Worm (Caenorhabditis elegans) whole organism, mixed stage, embryonic: ENCODE data around the gene lbp-1.

Experiments used
- elt-1 ChIP-seq: sonication (generic microtip); optimal IDR thresholded peaks from 2 replicates; lab custom pipeline; 2017; ENCODE audit warnings: missing genetic modification characterization, mild to moderate bottlenecking, missing compliant biosample characterization, antibody characterized with exemption, moderate library complexity, borderline replicate concordance; ENCODE audit not compliant: insufficient read depth
- elt-3 ChIP-seq: fragments of 150-350 bp; optimal IDR thresholded peaks from 2 replicates; lab custom pipeline; 2014; ENCODE audit warnings: missing biosample characterization, missing genetic modification characterization
- hlh-1 ChIP-seq: fragments of 150-350 bp; optimal IDR thresholded peaks from 2 replicates; lab custom pipeline; 2014; ENCODE audit warnings: missing biosample characterization, missing genetic modification reagents, missing genetic modification characterization
- lin-32 ChIP-seq: fragments of 200-800 bp; sonication (Bioruptor generic); optimal IDR thresholded peaks from 2 replicates; lab custom pipeline; 2018; ENCODE audit warnings: mild to moderate bottlenecking, missing genetic modification characterization, missing compliant biosample characterization
- mls-2 ChIP-seq: sonication (generic microtip); optimal IDR thresholded peaks from 2 replicates; lab custom pipeline; 2016; ENCODE audit warnings: mild to moderate bottlenecking, missing genetic modification characterization, moderate library complexity, missing compliant biosample characterization
- nhr-12 ChIP-seq: fragments of 150-350 bp; optimal IDR thresholded peaks from 2 replicates; lab custom pipeline; 2014; ENCODE audit warnings: missing biosample characterization, missing genetic modification characterization
- nhr-237 ChIP-seq: fragments of 150-350 bp; optimal IDR thresholded peaks from 2 replicates; lab custom pipeline; 2014; ENCODE audit warnings: missing biosample characterization, missing genetic modification characterization
- nhr-28 ChIP-seq: fragments of 150-350 bp; optimal IDR thresholded peaks from 2 replicates; lab custom pipeline; 2014; ENCODE audit warnings: missing biosample characterization, missing genetic modification characterization
- nhr-76 ChIP-seq: sonication (generic microtip); optimal IDR thresholded peaks from 2 replicates; lab custom pipeline; 2017; ENCODE audit warnings: missing biosample characterization, missing genetic modification characterization
- pha-4 ChIP-seq: fragments of 150-350 bp; optimal IDR thresholded peaks from 2 replicates; lab custom pipeline; 2018; ENCODE audit warnings: missing biosample characterization, missing genetic modification reagents, missing genetic modification characterization
- snpc-4 ChIP-seq: fragments of 150-350 bp; optimal IDR thresholded peaks from 2 replicates; lab custom pipeline; 2014; ENCODE audit warnings: missing biosample characterization, missing genetic modification characterization
- unc-62 ChIP-seq: fragments of 150-350 bp; optimal IDR thresholded peaks from 2 replicates; lab custom pipeline; 2014; ENCODE audit warnings: missing biosample characterization, missing genetic modification reagents, missing genetic modification characterization
- zip-8 ChIP-seq: fragments of 150-350 bp; optimal IDR thresholded peaks from 2 replicates; lab custom pipeline; 2014; ENCODE audit warnings: missing biosample characterization, missing genetic modification characterization

ce11 chrX:3247768-3248167, 11.2 kb upstream of the lbp-1 start:
- no peak for TF ChIP-seq nhr-28
- no peak for TF ChIP-seq unc-62
- no peak for TF ChIP-seq elt-3 (tag; lab: Kevin White, UChicago)
- no peak for TF ChIP-seq hlh-1 (tag; lab: Kevin White, UChicago)
- TF ChIP-seq nhr-237 (tag; lab: Kevin White, UChicago) = no peak
- no peak for TF ChIP-seq nhr-76
- TF ChIP-seq pha-4 (tag; lab: Kevin White, UChicago) = no peak
- no peak for TF ChIP-seq nhr-12 (tag; lab: Kevin White, UChicago)
- TF ChIP-seq lin-32 (GFP tag; lab: Kevin White, UChicago) = no peak
- TF ChIP-seq snpc-4 = no peak
- no peak for TF ChIP-seq elt-1 (tag; lab: Kevin White, UChicago)
- no peak for TF ChIP-seq zip-8
- TF ChIP-seq mls-2 (tag; lab: Kevin White, UChicago) = no peak
